Fruit fly (Drosophila melanogaster) whole organism, embryonic: ENCODE data around the gene CG43321.
A peak's percentile ranks its signal among the peaks of the same experiment; 100 is the strongest.

Source experiments
- Adf1 ChIP-seq: fragments of 200-800 bp; sonication (Bioruptor generic); IDR thresholded peaks from 2 replicates; pipeline ENCODE4 v1.3.6; 2022; ENCODE audit warnings: missing biosample characterization, missing genetic modification characterization
- C15 ChIP-seq: fragments of 200-800 bp; sonication (Bioruptor generic); IDR thresholded peaks from 3 replicates; pipeline ENCODE4 v1.3.6; 2022; ENCODE audit warnings: missing biosample characterization, missing genetic modification characterization
- CG10147 ChIP-seq: fragments of 200-800 bp; sonication (Bioruptor generic); optimal IDR thresholded peaks from 2 replicates; lab custom pipeline; 2019; ENCODE audit warnings: missing biosample characterization, mild to moderate bottlenecking, missing genetic modification characterization, moderate library complexity
- CG1024 ChIP-seq: fragments of 200-800 bp; sonication (Bioruptor generic); IDR thresholded peaks from 2 replicates; pipeline ENCODE4 v1.3.6; 2022; ENCODE audit warnings: missing biosample characterization, missing genetic modification characterization
- CG11723 ChIP-seq: fragments of 200-800 bp; sonication (Bioruptor generic); optimal IDR thresholded peaks from 2 replicates; lab custom pipeline; 2017; ENCODE audit warnings: missing biosample characterization, mild to moderate bottlenecking, missing genetic modification characterization
- CG12071 ChIP-seq: fragments of 200-800 bp; sonication (Bioruptor generic); optimal IDR thresholded peaks from 3 replicates; lab custom pipeline; 2018; ENCODE audit warnings: missing biosample characterization, mild to moderate bottlenecking, missing genetic modification characterization
- CG12299 ChIP-seq: fragments of 200-800 bp; sonication (Bioruptor generic); optimal IDR thresholded peaks from 2 replicates; lab custom pipeline; 2018; ENCODE audit warnings: missing biosample characterization, mild to moderate bottlenecking, missing genetic modification characterization
- CG12744 ChIP-seq: fragments of 200-800 bp; sonication (Bioruptor generic); optimal IDR thresholded peaks from 2 replicates; lab custom pipeline; 2016; ENCODE audit warnings: missing biosample characterization, missing genetic modification characterization
- CG13296 ChIP-seq: fragments of 200-800 bp; sonication (Bioruptor generic); optimal IDR thresholded peaks from 3 replicates; lab custom pipeline; 2018; ENCODE audit warnings: missing biosample characterization, mild to moderate bottlenecking, missing genetic modification characterization
- CG13775 ChIP-seq: fragments of 200-800 bp; sonication (Bioruptor generic); optimal IDR thresholded peaks from 3 replicates; lab custom pipeline; 2017; ENCODE audit warnings: missing biosample characterization, mild to moderate bottlenecking, missing genetic modification characterization
- CG14050 ChIP-seq: fragments of 200-800 bp; sonication (Bioruptor generic); IDR thresholded peaks from 3 replicates; pipeline ENCODE4 v1.3.6; 2022; ENCODE audit warnings: missing biosample characterization, missing genetic modification characterization
- CG14667 ChIP-seq: fragments of 200-800 bp; sonication (Bioruptor generic); IDR thresholded peaks from 2 replicates; pipeline ENCODE4 v1.3.6; 2022; ENCODE audit warnings: missing biosample characterization, missing genetic modification characterization
- CG1603 ChIP-seq: fragments of 200-800 bp; sonication (Bioruptor generic); optimal IDR thresholded peaks from 2 replicates; lab custom pipeline; 2019; ENCODE audit warnings: missing biosample characterization, mild to moderate bottlenecking, missing genetic modification characterization, moderate library complexity
- CG16779 ChIP-seq: fragments of 200-800 bp; sonication (Bioruptor generic); IDR thresholded peaks from 2 replicates; pipeline ENCODE4 v1.3.6; 2022; ENCODE audit warnings: missing biosample characterization, missing genetic modification characterization
- CG17568 ChIP-seq: fragments of 200-800 bp; sonication (Bioruptor generic); optimal IDR thresholded peaks from 2 replicates; lab custom pipeline; 2018; ENCODE audit warnings: missing biosample characterization, mild to moderate bottlenecking, missing genetic modification characterization, moderate library complexity
- CG18262 ChIP-seq: fragments of 200-800 bp; optimal IDR thresholded peaks from 3 replicates; lab custom pipeline; 2019; ENCODE audit warnings: missing biosample characterization, mild to moderate bottlenecking, missing genetic modification characterization, moderate library complexity
- CG33557 ChIP-seq: fragments of 200-800 bp; sonication (Bioruptor generic); optimal IDR thresholded peaks from 2 replicates; lab custom pipeline; 2019; ENCODE audit warnings: missing biosample characterization, mild to moderate bottlenecking, missing genetic modification characterization, moderate library complexity
- CG5245 ChIP-seq: fragments of 200-800 bp; sonication (Bioruptor generic); optimal IDR thresholded peaks from 3 replicates; lab custom pipeline; 2016; ENCODE audit warnings: missing biosample characterization, missing genetic modification characterization
- CG6254 ChIP-seq: fragments of 200-800 bp; sonication (Bioruptor generic); optimal IDR thresholded peaks from 3 replicates; lab custom pipeline; 2017; ENCODE audit warnings: mild to moderate bottlenecking, missing biosample characterization, missing genetic modification reagents, missing genetic modification characterization
- CG6689 ChIP-seq: fragments of 200-800 bp; sonication (Bioruptor generic); IDR thresholded peaks from 2 replicates; pipeline ENCODE4 v1.3.6; 2022; ENCODE audit warnings: missing biosample characterization, missing genetic modification characterization
- CG7987 ChIP-seq: fragments of 200-800 bp; sonication (Bioruptor generic); optimal IDR thresholded peaks from 2 replicates; lab custom pipeline; 2018; ENCODE audit warnings: missing biosample characterization, mild to moderate bottlenecking, missing genetic modification characterization, moderate library complexity
- CG9215 ChIP-seq: fragments of 200-800 bp; sonication (Bioruptor generic); IDR thresholded peaks from 2 replicates; pipeline ENCODE4 v1.3.6; 2022; ENCODE audit warnings: missing biosample characterization, missing genetic modification characterization
- HLH3B ChIP-seq: fragments of 200-800 bp; sonication (Bioruptor generic); IDR thresholded peaks from 2 replicates; pipeline ENCODE4 v1.3.6; 2022; ENCODE audit warnings: missing biosample characterization, missing genetic modification characterization
- Hey ChIP-seq: fragments of 200-800 bp; sonication (Bioruptor generic); optimal IDR thresholded peaks from 3 replicates; lab custom pipeline; 2018; ENCODE audit warnings: missing biosample characterization, mild to moderate bottlenecking, missing genetic modification characterization
- NK7.1 ChIP-seq: fragments of 200-800 bp; sonication (Bioruptor generic); optimal IDR thresholded peaks from 3 replicates; lab custom pipeline; 2016; ENCODE audit warnings: missing biosample characterization, missing genetic modification characterization
- Ssrp ChIP-seq: fragments of 200-800 bp; sonication (Bioruptor generic); optimal IDR thresholded peaks from 2 replicates; lab custom pipeline; 2018; ENCODE audit warnings: missing biosample characterization, mild to moderate bottlenecking, missing genetic modification characterization, moderate library complexity
- Taf1 ChIP-seq: fragments of 200-800 bp; sonication (Bioruptor generic); IDR thresholded peaks from 2 replicates; pipeline ENCODE4 v1.3.6; 2022; ENCODE audit warnings: missing biosample characterization, missing genetic modification characterization
- ab ChIP-seq: fragments of 200-800 bp; sonication (Bioruptor generic); optimal IDR thresholded peaks from 2 replicates; lab custom pipeline; 2016; ENCODE audit warnings: missing biosample characterization, missing genetic modification characterization
- ac ChIP-seq: fragments of 200-800 bp; sonication (Bioruptor generic); optimal IDR thresholded peaks from 3 replicates; lab custom pipeline; 2017; ENCODE audit warnings: missing biosample characterization, mild to moderate bottlenecking, missing genetic modification characterization
- aop ChIP-seq: fragments of 200-800 bp; sonication (Bioruptor generic); IDR thresholded peaks from 2 replicates; pipeline ENCODE4 v1.3.6; 2022; ENCODE audit warnings: missing biosample characterization, missing genetic modification characterization
- ato ChIP-seq: fragments of 200-800 bp; sonication (Bioruptor generic); IDR thresholded peaks from 2 replicates; pipeline ENCODE4 v1.3.6; 2022; ENCODE audit warnings: missing biosample characterization, missing genetic modification characterization; ENCODE audit not compliant: partially characterized antibody
- bowl ChIP-seq: fragments of 200-800 bp; sonication (Bioruptor generic); IDR thresholded peaks from 2 replicates; pipeline ENCODE4 v1.3.6; 2022; ENCODE audit warnings: missing biosample characterization, missing genetic modification characterization
- btn ChIP-seq: fragments of 200-800 bp; sonication (Bioruptor generic); optimal IDR thresholded peaks from 2 replicates; lab custom pipeline; 2016; ENCODE audit warnings: missing biosample characterization, missing genetic modification characterization
- chinmo ChIP-seq: fragments of 200-800 bp; sonication (Bioruptor generic); IDR thresholded peaks from 4 replicates; pipeline ENCODE4 v1.3.6; 2022; ENCODE audit warnings: missing biosample characterization, missing genetic modification characterization; ENCODE audit not compliant: partially characterized antibody
- crp ChIP-seq, 2 experiments: fragments of 200-800 bp; sonication (Bioruptor generic); optimal IDR thresholded peaks; 2 replicates in 1 of 2; 3 replicates in 1 of 2; lab custom pipeline; 2017; ENCODE audit warnings: missing biosample characterization in 2 of 2, missing genetic modification characterization in 2 of 2, mild to moderate bottlenecking in 1 of 2, moderate library complexity in 1 of 2
- dimm ChIP-seq: fragments of 200-800 bp; sonication (Bioruptor generic); IDR thresholded peaks from 2 replicates; pipeline ENCODE4 v1.3.6; 2022; ENCODE audit warnings: missing biosample characterization, missing genetic modification characterization
- eve ChIP-seq, 2 experiments: fragments of >200 bp; optimal IDR thresholded peaks; 2 replicates each; lab custom pipeline; 2017; ENCODE audit warnings: missing biosample characterization in 2 of 2, missing genetic modification characterization in 2 of 2
- fd96Cb ChIP-seq: fragments of 200-800 bp; sonication (Bioruptor generic); optimal IDR thresholded peaks from 2 replicates; lab custom pipeline; 2018; ENCODE audit warnings: missing biosample characterization, mild to moderate bottlenecking, missing genetic modification characterization, moderate library complexity
- ftz-f1 ChIP-seq: fragments of 200-800 bp; sonication (Bioruptor generic); optimal IDR thresholded peaks from 2 replicates; lab custom pipeline; 2016; ENCODE audit warnings: missing biosample characterization, missing genetic modification characterization
- fu2 ChIP-seq: fragments of 200-800 bp; sonication (Bioruptor generic); optimal IDR thresholded peaks from 2 replicates; lab custom pipeline; 2016; ENCODE audit warnings: missing biosample characterization, missing genetic modification characterization
- kni ChIP-seq: fragments of 200-800 bp; sonication (Bioruptor generic); optimal IDR thresholded peaks from 3 replicates; lab custom pipeline; 2017; ENCODE audit warnings: mild to moderate bottlenecking, missing biosample characterization, missing genetic modification reagents, missing genetic modification characterization
- lab ChIP-seq: fragments of 200-800 bp; sonication (Bioruptor generic); optimal IDR thresholded peaks from 3 replicates; lab custom pipeline; 2017; ENCODE audit warnings: missing biosample characterization, missing genetic modification characterization, mild to moderate bottlenecking, moderate library complexity, missing genetic modification reagents
- lbe ChIP-seq: fragments of 200-800 bp; sonication (Bioruptor generic); optimal IDR thresholded peaks from 2 replicates; lab custom pipeline; 2016; ENCODE audit warnings: missing biosample characterization, mild to moderate bottlenecking, missing genetic modification characterization
- lilli ChIP-seq: fragments of 200-800 bp; sonication (Bioruptor generic); optimal IDR thresholded peaks from 3 replicates; lab custom pipeline; 2016; ENCODE audit warnings: missing biosample characterization, missing genetic modification characterization
- nmo ChIP-seq: fragments of 200-800 bp; sonication (Bioruptor generic); optimal IDR thresholded peaks from 2 replicates; lab custom pipeline; 2018; ENCODE audit warnings: missing biosample characterization, mild to moderate bottlenecking, missing genetic modification characterization, moderate library complexity
- oc ChIP-seq: fragments of 200-800 bp; sonication (Bioruptor generic); optimal IDR thresholded peaks from 2 replicates; lab custom pipeline; 2018; ENCODE audit warnings: missing biosample characterization, mild to moderate bottlenecking, missing genetic modification characterization, moderate library complexity
- psq ChIP-seq: fragments of 200-800 bp; sonication (Bioruptor generic); optimal IDR thresholded peaks from 2 replicates; lab custom pipeline; 2017; ENCODE audit warnings: missing biosample characterization, missing genetic modification characterization
- ranshi ChIP-seq: fragments of 200-800 bp; sonication (Bioruptor generic); IDR thresholded peaks from 2 replicates; pipeline ENCODE4 v1.3.6; 2022; ENCODE audit warnings: missing biosample characterization, missing genetic modification characterization
- sisA ChIP-seq: fragments of 200-800 bp; sonication (Bioruptor generic); IDR thresholded peaks from 2 replicates; pipeline ENCODE4 v1.3.6; 2022; ENCODE audit warnings: missing biosample characterization, missing genetic modification characterization
- sug ChIP-seq: fragments of 200-800 bp; optimal IDR thresholded peaks from 2 replicates; lab custom pipeline; 2019; ENCODE audit warnings: missing biosample characterization, mild to moderate bottlenecking, missing genetic modification characterization, moderate library complexity
- tgo ChIP-seq: fragments of 200-800 bp; sonication (Bioruptor generic); IDR thresholded peaks from 3 replicates; pipeline ENCODE4 v1.3.6; 2022; ENCODE audit warnings: missing biosample characterization, missing genetic modification characterization

CG43321 gene

DNA sequence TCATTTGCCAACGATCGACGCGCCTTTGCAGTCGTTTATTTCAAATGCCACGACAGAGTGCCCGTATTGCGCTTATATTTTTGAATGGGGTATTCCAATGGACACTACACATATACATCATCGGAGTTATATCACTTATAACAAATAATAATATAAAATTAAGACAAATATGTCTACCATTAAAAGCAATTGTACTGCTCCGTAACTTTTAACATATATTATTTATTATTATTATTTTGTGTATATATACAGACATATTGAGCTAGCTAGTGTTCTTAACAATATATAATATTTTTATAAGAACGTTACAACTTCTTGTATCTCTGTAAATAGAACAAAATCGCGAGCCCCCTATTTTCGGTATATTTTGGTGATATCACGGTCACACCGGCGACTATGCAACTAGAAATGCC, 48.0 kb upstream of the CG43321 start, which contains the start of the genes sip2 and Coprox (continued):
- TF ChIP-seq CG14667 (GFP tag; lab: Robert Waterston, UW): 0 out of 2 replicates have a peak, but pooled peaks have one; percentile 14
- TF ChIP-seq CG17568 (GFP tag; lab: Kevin White, UChicago): no peak
- peak; percentile 54; the same call in 1 of the 2 replicates for TF ChIP-seq ranshi (GFP tag; lab: Robert Waterston, UW)
- no peak for TF ChIP-seq CG6254
- TF ChIP-seq CG5245 (GFP tag; lab: Kevin White, UChicago): no peak
- peak; percentile 30 for TF ChIP-seq kni
- peak; percentile 43; the same call in 1 of the 2 replicates for TF ChIP-seq sisA (GFP tag; lab: Robert Waterston, UW)
- TF ChIP-seq ac (GFP tag; lab: Kevin White, UChicago): no peak
- no peak for TF ChIP-seq aop (GFP tag; lab: Robert Waterston, UW)
- TF ChIP-seq NK7.1 (GFP tag; lab: Kevin White, UChicago): no peak
- TF ChIP-seq fd96Cb: peak; percentile 61
- peak; percentile 62 for TF ChIP-seq CG33557 (GFP tag; lab: Kevin White, UChicago)
- TF ChIP-seq CG16779: no peak
- no peak for TF ChIP-seq ab (GFP tag; lab: Kevin White, UChicago)
- TF ChIP-seq CG18262 (tag; lab: Kevin White, UChicago): peak; percentile 82
- peak; percentile 46 for TF ChIP-seq CG9215
- peak; percentile 29; the same call in 1 of the 2 replicates for TF ChIP-seq HLH3B (GFP tag; lab: Robert Waterston, UW)
- no peak for TF ChIP-seq C15
- TF ChIP-seq CG12744 (GFP tag; lab: Kevin White, UChicago): no peak
- TF ChIP-seq CG12071 (GFP tag; lab: Kevin White, UChicago): no peak
- TF ChIP-seq bowl (GFP tag; lab: Robert Waterston, UW): no peak
- peak; percentile 68 for TF ChIP-seq CG13775 (GFP tag; lab: Kevin White, UChicago)
- TF ChIP-seq CG10147 (GFP tag; lab: Kevin White, UChicago): peak; percentile 62
- no peak for TF ChIP-seq fu2
- TF ChIP-seq CG14050 (GFP tag; lab: Robert Waterston, UW): no peak
- TF ChIP-seq eve (GFP tag; optimal IDR thresholded peaks at IDR 0.05; lab: Kevin White, UChicago): no peak
- TF ChIP-seq Hey (tag; lab: Kevin White, UChicago): no peak
- no peak for TF ChIP-seq CG11723 (GFP tag; lab: Kevin White, UChicago)
- TF ChIP-seq crp (GFP tag; optimal IDR thresholded peaks at IDR 0.05; lab: Kevin White, UChicago): no peak
- TF ChIP-seq CG1603: no peak
- TF ChIP-seq lbe (GFP tag; lab: Kevin White, UChicago): peak; percentile 15
- TF ChIP-seq CG6689 (GFP tag; lab: Robert Waterston, UW): peak; percentile 69
- TF ChIP-seq Ssrp (tag; lab: Kevin White, UChicago): peak; percentile 73
- TF ChIP-seq CG7987 (GFP tag; lab: Kevin White, UChicago): no peak
- TF ChIP-seq tgo: peak; percentile 58; the same call in 2 of the 3 replicates
- TF ChIP-seq psq (GFP tag; lab: Kevin White, UChicago): no peak
- TF ChIP-seq dimm (GFP tag; lab: Robert Waterston, UW): no peak
- TF ChIP-seq chinmo: 0 out of 4 replicates have a peak, but pooled peaks have one; percentile 22
- TF ChIP-seq ftz-f1 (GFP tag; lab: Kevin White, UChicago): no peak
- peak; percentile 78 for TF ChIP-seq sug (tag; lab: Kevin White, UChicago)
- TF ChIP-seq Taf1 (GFP tag; lab: Robert Waterston, UW): no peak
- TF ChIP-seq lilli (GFP tag; lab: Kevin White, UChicago): peak; percentile 40
- peak; percentile 69 for TF ChIP-seq CG12299 (tag; lab: Kevin White, UChicago)
- no peak for TF ChIP-seq lab
- no peak for TF ChIP-seq oc
- no peak for TF ChIP-seq Adf1 (GFP tag; lab: Robert Waterston, UW)
- peak; percentile 82 for TF ChIP-seq nmo (GFP tag; lab: Kevin White, UChicago)
- TF ChIP-seq ato (GFP tag; lab: Robert Waterston, UW): no peak
- TF ChIP-seq CG1024 (GFP tag; lab: Robert Waterston, UW): no peak
- peak; percentile 71 for TF ChIP-seq CG13296 (GFP tag; lab: Kevin White, UChicago)
- no peak for TF ChIP-seq btn (GFP tag; lab: Kevin White, UChicago)
